Fruit fly (Drosophila melanogaster): ENCODE data around the gene CG10098.
A peak's percentile ranks its signal among the peaks of the same experiment; 100 is the strongest.

Gene CG10098

DNA sequence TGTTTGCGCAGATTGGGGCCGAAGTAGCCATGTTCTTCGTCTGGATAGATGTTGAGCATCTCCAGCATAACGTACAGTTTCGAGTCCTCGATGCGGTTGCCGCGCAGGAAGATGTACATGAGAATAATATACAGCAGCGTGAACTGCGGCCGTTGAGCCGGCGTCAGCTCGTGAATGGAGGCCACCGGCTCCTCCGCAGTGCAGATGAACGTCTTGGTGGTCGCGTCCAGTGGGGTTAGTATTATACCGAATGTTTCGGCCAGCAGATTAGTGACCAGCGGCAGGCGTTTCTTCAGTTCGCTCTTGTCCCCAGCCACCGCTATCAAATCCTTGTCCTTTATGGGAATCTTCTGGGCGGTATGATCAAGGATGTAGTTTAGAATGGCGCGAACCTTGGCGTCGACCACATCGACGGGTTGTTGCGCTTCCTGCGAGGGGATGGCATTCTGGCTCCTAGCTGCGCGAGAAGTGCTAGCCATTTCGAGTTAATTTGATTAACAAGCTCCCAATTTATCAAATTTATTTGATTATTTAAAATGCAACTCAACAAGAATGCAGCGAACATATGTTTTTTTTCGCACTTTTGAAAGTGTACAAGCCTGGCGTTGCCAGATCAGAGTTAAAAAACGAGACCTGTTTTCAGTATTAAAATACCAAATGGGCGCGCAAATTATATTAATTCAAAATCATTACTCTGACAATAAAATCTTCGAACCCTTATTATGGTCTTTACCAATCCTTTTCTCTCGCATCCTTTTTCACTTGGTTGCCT, 30.4 kb downstream of the CG10098 start, which contains the start of gene MAGE (continued):
- TF ChIP-seq CG6791 (GFP tag; IDR thresholded peaks at IDR 0.05; ENCODE audit: partially characterized antibody), result no peak
- TF ChIP-seq mam (GFP tag; optimal IDR thresholded peaks at IDR 0.05), result no peak
- no peak for TF ChIP-seq Rx (GFP tag; IDR thresholded peaks at IDR 0.05)
- TF ChIP-seq Med (GFP tag), result peak; percentile 66
- peak; percentile 54 for TF ChIP-seq twi (tag; optimal IDR thresholded peaks at IDR 0.05)
- peak; percentile 12 for TF ChIP-seq BEAF-32 (GFP tag; optimal IDR thresholded peaks at IDR 0.05)
- no peak for TF ChIP-seq Hmx (GFP tag; optimal IDR thresholded peaks at IDR 0.05)
- TF ChIP-seq sc (optimal IDR thresholded peaks at IDR 0.05), result no peak
- no peak for TF ChIP-seq sc (GFP tag; optimal IDR thresholded peaks at IDR 0.05)
- TF ChIP-seq CG6765 (GFP tag; optimal IDR thresholded peaks at IDR 0.05), result no peak
- no peak for TF ChIP-seq CG18764 (GFP tag; optimal IDR thresholded peaks at IDR 0.05)
- no peak for TF ChIP-seq CG18262 (tag; optimal IDR thresholded peaks at IDR 0.05)
- TF ChIP-seq btn (GFP tag; optimal IDR thresholded peaks at IDR 0.05), result no peak
- TF ChIP-seq ro (GFP tag; IDR thresholded peaks at IDR 0.05), result no peak
- no peak for TF ChIP-seq gcm (GFP tag; optimal IDR thresholded peaks at IDR 0.05)
- TF ChIP-seq az2 (GFP tag; optimal IDR thresholded peaks at IDR 0.05), result no peak
- TF ChIP-seq lab (GFP tag; optimal IDR thresholded peaks at IDR 0.05), result no peak
- TF ChIP-seq Mrtf (GFP tag; IDR thresholded peaks at IDR 0.05), result no peak
- no peak for TF ChIP-seq lilli (GFP tag; optimal IDR thresholded peaks at IDR 0.05)
- TF ChIP-seq hbn (GFP tag; IDR thresholded peaks at IDR 0.05; ENCODE audit: partially characterized antibody), result no peak
- peak; percentile 83 for TF ChIP-seq trem (tag; optimal IDR thresholded peaks at IDR 0.05)
- no peak for TF ChIP-seq CG12071 (GFP tag; optimal IDR thresholded peaks at IDR 0.05)
- no peak for TF ChIP-seq da (GFP tag; optimal IDR thresholded peaks at IDR 0.05)
- TF ChIP-seq CG14710 (tag; optimal IDR thresholded peaks at IDR 0.05), result peak; percentile 28
- no peak for TF ChIP-seq Neu2 (GFP tag; optimal IDR thresholded peaks at IDR 0.05; ENCODE audit: borderline replicate concordance)
- no peak for TF ChIP-seq CG34376 (GFP tag; optimal IDR thresholded peaks at IDR 0.05)
- no peak for TF ChIP-seq z (GFP tag; IDR thresholded peaks at IDR 0.05)
- no peak for TF ChIP-seq mld (GFP tag; IDR thresholded peaks at IDR 0.05; ENCODE audit: partially characterized antibody)

DNA sequence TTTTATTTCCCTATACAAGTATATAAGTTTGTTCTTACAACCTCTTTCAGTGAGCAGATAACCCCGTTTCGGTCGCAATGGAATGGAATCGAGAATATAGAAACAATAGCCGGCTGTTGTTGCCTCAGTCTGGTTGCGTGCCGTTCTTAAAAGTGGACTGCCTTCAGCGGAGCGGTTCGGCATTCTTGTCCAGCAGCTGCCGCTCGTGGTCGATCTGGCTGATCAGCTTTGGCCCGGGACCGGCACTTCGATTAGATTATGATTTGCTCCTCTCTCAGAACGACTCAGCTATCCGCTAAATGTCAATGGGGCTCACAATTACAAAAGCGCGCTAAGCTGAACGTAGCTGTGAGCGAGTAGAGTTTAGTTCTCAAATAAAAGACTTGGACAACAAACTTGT, 32.8 kb downstream of the CG10098 start:
- peak; percentile 32 for TF ChIP-seq CG9932 (GFP tag; IDR thresholded peaks at IDR 0.05)
- TF ChIP-seq CG12769 (tag; optimal IDR thresholded peaks at IDR 0.05), result peak; percentile 43
- TF ChIP-seq CG13894 (tag; optimal IDR thresholded peaks at IDR 0.05), result peak; percentile 33
- no peak for TF ChIP-seq CG1792 (GFP tag; optimal IDR thresholded peaks at IDR 0.05)
- no peak for TF ChIP-seq lov (optimal IDR thresholded peaks at IDR 0.05)
- TF ChIP-seq lov (GFP tag; IDR thresholded peaks at IDR 0.05), result no peak
- no peak for TF ChIP-seq CG12219 (GFP tag; optimal IDR thresholded peaks at IDR 0.05)
- no peak for TF ChIP-seq tll (GFP tag; optimal IDR thresholded peaks at IDR 0.05)
- TF ChIP-seq CG33557 (GFP tag; optimal IDR thresholded peaks at IDR 0.05), result no peak
- peak; percentile 67 for TF ChIP-seq sd (tag; optimal IDR thresholded peaks at IDR 0.05)
- no peak for TF ChIP-seq CG16815 (GFP tag; optimal IDR thresholded peaks at IDR 0.05)
- TF ChIP-seq chinmo (GFP tag; IDR thresholded peaks at IDR 0.05; ENCODE audit: partially characterized antibody), result peak; percentile 69; the same call in 2 of the 4 replicates
- no peak for TF ChIP-seq CG11456 (GFP tag; IDR thresholded peaks at IDR 0.05)
- peak; percentile 30 for TF ChIP-seq Med (GFP tag)
- TF ChIP-seq E2f1 (GFP tag; IDR thresholded peaks at IDR 0.05), result no peak
- TF ChIP-seq nerfin-2 (GFP tag; IDR thresholded peaks at IDR 0.05; ENCODE audit: partially characterized antibody), result no peak
- TF ChIP-seq CG10321 (GFP tag; IDR thresholded peaks at IDR 0.05), result no peak
